Worm (Caenorhabditis elegans) whole organism, midembryonic: ENCODE data around the gene C45H4.21.

Experiments used
- cog-1 ChIP-seq: sonication (generic microtip); optimal IDR thresholded peaks from 2 replicates; lab custom pipeline; 2016; ENCODE audit warnings: missing genetic modification characterization, missing compliant biosample characterization
- flt-1 ChIP-seq: fragments of 200-800 bp; sonication (Bioruptor generic); IDR thresholded peaks from 2 replicates; pipeline ENCODE4 v1.3.6; 2022; ENCODE audit warnings: missing genetic modification characterization, missing compliant biosample characterization
- med-1 ChIP-seq: sonication (generic microtip); optimal IDR thresholded peaks from 2 replicates; lab custom pipeline; 2017; ENCODE audit warnings: missing genetic modification characterization, mild to moderate bottlenecking, missing compliant biosample characterization, antibody characterized with exemption, missing genetic modification reagents; ENCODE audit not compliant: insufficient read depth
- ztf-23 ChIP-seq: fragments of 200-800 bp; sonication (Bioruptor generic); IDR thresholded peaks from 2 replicates; pipeline ENCODE4 v1.3.6; 2022; ENCODE audit warnings: missing genetic modification reagents, missing genetic modification characterization, missing compliant biosample characterization
- ztf-29 ChIP-seq: fragments of 200-800 bp; sonication (Bioruptor generic); IDR thresholded peaks from 2 replicates; pipeline ENCODE4 v1.3.6; 2022; ENCODE audit warnings: missing genetic modification reagents, missing genetic modification characterization, missing compliant biosample characterization

DNA sequence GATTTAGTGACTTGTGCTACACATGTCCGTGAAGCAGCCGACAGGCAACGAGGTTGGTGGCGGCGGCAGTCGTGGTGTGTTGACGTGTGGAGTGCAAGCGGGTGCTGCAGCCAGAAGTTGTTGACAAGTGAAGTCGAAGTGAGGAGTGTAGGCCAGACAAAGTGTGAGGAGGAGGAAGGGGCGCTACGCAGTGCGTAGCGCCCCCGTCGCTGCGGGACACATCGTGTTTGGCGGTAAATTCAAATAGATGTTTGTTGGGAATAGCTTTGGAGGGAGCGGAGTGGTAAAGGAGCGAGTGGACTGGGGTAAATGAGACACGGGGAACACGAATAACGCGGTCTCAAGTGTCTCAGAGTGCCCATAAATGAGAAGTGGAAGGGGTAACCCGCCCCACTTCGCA, 36.2 kb upstream of the C45H4.21 start:
- TF ChIP-seq med-1 (GFP tag; lab: Kevin White, UChicago) (no peak), flt-1 (no peak), ztf-23 (peak; percentile 98), cog-1 (tag; lab: Kevin White, UChicago) (no peak), ztf-29 (GFP tag; lab: Robert Waterston, UW) (no peak)
